Fruit fly (Drosophila melanogaster): ENCODE results near the gene Ugt36E1.

The Ugt36E1 gene

dm6 chr2L:18815194-18815593, 11.4 kb upstream of the Ugt36E1 start:
- TF ChIP-seq br (GFP tag; optimal IDR thresholded peaks at IDR 0.05) (no peak), CG9705 (GFP tag; optimal IDR thresholded peaks at IDR 0.05) (no peak), fru (GFP tag; optimal IDR thresholded peaks at IDR 0.05) (no peak), Abd-B (GFP tag; optimal IDR thresholded peaks at IDR 0.05) (no peak), woc (GFP tag; optimal IDR thresholded peaks at IDR 0.05) (no peak), dmrt93B (GFP tag; optimal IDR thresholded peaks at IDR 0.05) (no peak), N (GFP tag; optimal IDR thresholded peaks at IDR 0.05) (no peak), Myc (optimal IDR thresholded peaks at IDR 0.05) (no peak), Dfd (GFP tag; optimal IDR thresholded peaks at IDR 0.05) (no peak), h (GFP tag; optimal IDR thresholded peaks at IDR 0.05) (no peak), dsf (GFP tag; optimal IDR thresholded peaks at IDR 0.05; ENCODE audit: borderline replicate concordance) (no peak), ey (GFP tag; optimal IDR thresholded peaks at IDR 0.05) (no peak), tai (GFP tag; optimal IDR thresholded peaks at IDR 0.05) (no peak), OdsH (GFP tag; optimal IDR thresholded peaks at IDR 0.05) (no peak)

- no peak for TF ChIP-seq Jra (GFP tag; optimal IDR thresholded peaks at IDR 0.05)
- no peak for TF ChIP-seq OdsH (GFP tag; optimal IDR thresholded peaks at IDR 0.05)
- peak; percentile 64 for TF ChIP-seq Myc (optimal IDR thresholded peaks at IDR 0.05)
These were observed 8.2 kb upstream of the Ugt36E1 start for dm6 chr2L:18818397-18818796.

dm6 chr2L:18819044-18819443, 7.5 kb upstream of the Ugt36E1 start, which contains the start of gene Ugt36F1:
Gene Ugt36F1 (plus strand): TSS chr2L:18819344.
- TF ChIP-seq Dif (GFP tag; optimal IDR thresholded peaks at IDR 0.05; ENCODE audit: partially characterized antibody) (no peak), CG9705 (GFP tag; optimal IDR thresholded peaks at IDR 0.05) (no peak), HLH106 (tag; optimal IDR thresholded peaks at IDR 0.05) (no peak), h (GFP tag; optimal IDR thresholded peaks at IDR 0.05) (no peak), Rel (GFP tag; optimal IDR thresholded peaks at IDR 0.05) (no peak), Rel (tag; optimal IDR thresholded peaks at IDR 0.05) (no peak), foxo (GFP tag; optimal IDR thresholded peaks at IDR 0.05) (no peak), pan (optimal IDR thresholded peaks at IDR 0.05) (no peak), dmrt93B (GFP tag; optimal IDR thresholded peaks at IDR 0.05) (no peak), br (GFP tag; optimal IDR thresholded peaks at IDR 0.05) (no peak), Dfd (GFP tag; optimal IDR thresholded peaks at IDR 0.05) (no peak), jim (GFP tag; optimal IDR thresholded peaks at IDR 0.05) (no peak), Myc (optimal IDR thresholded peaks at IDR 0.05) (no peak), CG32264 (GFP tag; optimal IDR thresholded peaks at IDR 0.05) (no peak), psq (GFP tag; optimal IDR thresholded peaks at IDR 0.05) (no peak)

dm6 chr2L:18822805-18823204, 3.8 kb upstream of the Ugt36E1 start:
- TF ChIP-seq rgr (GFP tag; optimal IDR thresholded peaks at IDR 0.05) = no peak
- TF ChIP-seq jim (GFP tag; optimal IDR thresholded peaks at IDR 0.05) = no peak
- no peak for TF ChIP-seq GATAd (GFP tag; optimal IDR thresholded peaks at IDR 0.05)
- TF ChIP-seq CG32264 (GFP tag; optimal IDR thresholded peaks at IDR 0.05) = no peak
- no peak for TF ChIP-seq dsf (GFP tag; optimal IDR thresholded peaks at IDR 0.05; ENCODE audit: borderline replicate concordance)
- no peak for TF ChIP-seq CG9705 (GFP tag; optimal IDR thresholded peaks at IDR 0.05)
- TF ChIP-seq lola (GFP tag; optimal IDR thresholded peaks at IDR 0.05) = no peak
- no peak for TF ChIP-seq fru (GFP tag; optimal IDR thresholded peaks at IDR 0.05)
- TF ChIP-seq pan (optimal IDR thresholded peaks at IDR 0.05) = no peak
- no peak for TF ChIP-seq Dfd (GFP tag; optimal IDR thresholded peaks at IDR 0.05)
- no peak for TF ChIP-seq foxo (GFP tag; optimal IDR thresholded peaks at IDR 0.05)
- TF ChIP-seq br (GFP tag; optimal IDR thresholded peaks at IDR 0.05) = no peak
- no peak for TF ChIP-seq Rel (GFP tag; optimal IDR thresholded peaks at IDR 0.05)
- TF ChIP-seq Rel (tag; optimal IDR thresholded peaks at IDR 0.05) = no peak
- no peak for TF ChIP-seq psq (GFP tag; optimal IDR thresholded peaks at IDR 0.05)
- TF ChIP-seq dmrt93B (GFP tag; optimal IDR thresholded peaks at IDR 0.05) = no peak
- no peak for TF ChIP-seq Sp1 (GFP tag; optimal IDR thresholded peaks at IDR 0.05)
- TF ChIP-seq HLH106 (tag; optimal IDR thresholded peaks at IDR 0.05) = no peak

dm6 chr2L:18823243-18823803, 3.2 kb upstream of the Ugt36E1 start, which contains the start of gene Ugt36D1:
Gene Ugt36D1 (plus strand): TSS chr2L:18823548.
- TF ChIP-seq h (GFP tag; optimal IDR thresholded peaks at IDR 0.05) (peak; percentile 28), psq (GFP tag; optimal IDR thresholded peaks at IDR 0.05) (peak; percentile 18), N (GFP tag; optimal IDR thresholded peaks at IDR 0.05) (no peak), woc (GFP tag; optimal IDR thresholded peaks at IDR 0.05) (peak; percentile 75), br (GFP tag; optimal IDR thresholded peaks at IDR 0.05) (peak; percentile 40), Hr83 (GFP tag; optimal IDR thresholded peaks at IDR 0.05; ENCODE audit: poor library complexity, severe bottlenecking) (peak; percentile 75), Dif (GFP tag; optimal IDR thresholded peaks at IDR 0.05; ENCODE audit: partially characterized antibody) (peak; percentile 63), Rel (GFP tag; optimal IDR thresholded peaks at IDR 0.05) (no peak), Rel (tag; optimal IDR thresholded peaks at IDR 0.05) (peak; percentile 51), GATAd (GFP tag; optimal IDR thresholded peaks at IDR 0.05) (no peak), Hnf4 (GFP tag; optimal IDR thresholded peaks at IDR 0.05) (peak; percentile 66), sv (GFP tag; optimal IDR thresholded peaks at IDR 0.05) (no peak), brk (GFP tag; optimal IDR thresholded peaks at IDR 0.05) (no peak), rgr (GFP tag; optimal IDR thresholded peaks at IDR 0.05) (peak; percentile 30), foxo (GFP tag; optimal IDR thresholded peaks at IDR 0.05) (peak in 1 of 2 experiments; percentile 5), CG9705 (GFP tag; optimal IDR thresholded peaks at IDR 0.05) (no peak), Sp1 (GFP tag; optimal IDR thresholded peaks at IDR 0.05) (peak; percentile 61), Vsx2 (GFP tag; optimal IDR thresholded peaks at IDR 0.05; ENCODE audit: partially characterized antibody) (peak; percentile 81), dl (GFP tag; optimal IDR thresholded peaks at IDR 0.05; ENCODE audit: insufficient read depth in 1 of 2, partially characterized antibody in 2 of 2) (no peak), Myc (optimal IDR thresholded peaks at IDR 0.05) (peak; percentile 82), Jra (GFP tag; optimal IDR thresholded peaks at IDR 0.05) (peak; percentile 22)

All from whole organism, wandering third instar larva.